Worm (Caenorhabditis elegans) whole organism, midembryonic: ENCODE results near the gene Y50D4A.1.

Experiments used
- T22C8.4 ChIP-seq: fragments of 200-800 bp; sonication (Bioruptor generic); IDR thresholded peaks from 2 replicates; pipeline ENCODE4 v1.3.6; 2022; ENCODE audit warnings: missing genetic modification characterization, missing compliant biosample characterization
- cog-1 ChIP-seq: sonication (generic microtip); optimal IDR thresholded peaks from 2 replicates; lab custom pipeline; 2016; ENCODE audit warnings: missing genetic modification characterization, missing compliant biosample characterization
- klf-2 ChIP-seq: fragments of 200-800 bp; sonication (Bioruptor generic); conservative IDR thresholded peaks from 2 replicates; pipeline ENCODE4 v1.3.6; 2022; ENCODE audit warnings: missing genetic modification reagents, missing genetic modification characterization, missing compliant biosample characterization

ce11 chrV:1160716-1161115, 47.0 kb upstream of the Y50D4A.1 start:
- TF ChIP-seq klf-2 = no peak
- no peak for TF ChIP-seq cog-1
- no peak for TF ChIP-seq T22C8.4 (GFP tag; lab: Robert Waterston, UW)
